Fruit fly (Drosophila melanogaster): Measurements from ENCODE around the gene CG9458.

The CG9458 gene

DNA sequence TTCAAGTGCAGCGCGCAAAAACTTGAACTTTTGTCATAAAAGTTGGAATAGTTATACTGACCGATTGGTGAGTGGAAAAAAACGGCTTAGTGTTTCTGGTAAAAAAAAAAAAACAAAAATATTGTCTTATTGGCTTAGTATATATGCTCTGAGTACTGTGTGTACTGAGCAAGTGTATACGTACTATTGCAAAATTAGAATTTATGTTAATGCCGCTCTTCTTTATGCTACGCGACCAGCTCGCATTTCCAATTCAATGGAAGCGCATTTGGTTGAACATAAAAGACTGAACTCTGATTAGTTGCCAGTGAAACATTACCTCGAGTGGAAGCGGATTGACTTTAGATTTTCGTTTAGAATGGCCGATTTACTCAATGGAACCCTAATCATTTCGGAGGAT, 7.2 kb downstream of the CG9458 start, which contains the start of gene CG8534:
TSS of gene CG8534 (plus strand) at position 301 of the 400 bp plus-strand sequence.
- TF ChIP-seq ttk (optimal IDR thresholded peaks at IDR 0.05) (no peak), h (optimal IDR thresholded peaks at IDR 0.05) (no peak), Myc (optimal IDR thresholded peaks at IDR 0.05) (no peak), Sin3A (optimal IDR thresholded peaks at IDR 0.05) (no peak), insv (optimal IDR thresholded peaks at IDR 0.05) (no peak), psq (optimal IDR thresholded peaks at IDR 0.05) (no peak)

DNA sequence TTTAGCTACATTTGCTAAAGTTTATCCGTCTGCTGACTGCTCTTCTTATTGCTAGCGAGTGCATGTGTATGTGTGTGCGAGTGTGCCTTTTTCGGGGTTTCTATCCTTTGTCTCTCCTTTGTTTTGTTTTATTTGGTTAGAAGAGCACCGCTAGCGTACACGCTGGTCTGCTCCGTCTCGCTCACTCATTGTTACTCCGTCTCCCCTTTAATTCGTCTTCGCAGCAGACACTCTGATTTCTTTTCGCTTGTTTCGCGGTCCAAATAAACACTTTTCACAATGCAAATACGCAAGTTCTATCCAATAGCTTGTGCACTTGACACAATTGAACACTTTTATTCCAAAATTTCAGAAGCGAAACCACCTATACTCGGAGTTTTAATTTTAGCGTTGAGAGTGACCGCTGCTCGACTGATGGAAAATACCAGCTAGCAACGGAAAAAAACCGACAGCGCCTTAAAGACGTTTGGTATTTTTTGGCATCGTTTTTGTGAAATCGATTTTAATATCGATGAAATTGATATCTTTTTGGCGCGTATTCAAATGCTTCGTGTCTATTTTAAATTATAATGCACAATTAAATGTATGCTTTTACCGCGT, 10.6 kb downstream of the CG9458 start, which contains the start of gene FBXO11:
TSS of gene FBXO11 (minus strand) at position 423 of the 600 bp plus-strand sequence.
- TF ChIP-seq Myc (optimal IDR thresholded peaks at IDR 0.05), result no peak
- TF ChIP-seq Sin3A (optimal IDR thresholded peaks at IDR 0.05), result no peak
- no peak for TF ChIP-seq ttk (optimal IDR thresholded peaks at IDR 0.05)
- no peak for TF ChIP-seq psq (optimal IDR thresholded peaks at IDR 0.05)
- no peak for TF ChIP-seq h (optimal IDR thresholded peaks at IDR 0.05)

DNA sequence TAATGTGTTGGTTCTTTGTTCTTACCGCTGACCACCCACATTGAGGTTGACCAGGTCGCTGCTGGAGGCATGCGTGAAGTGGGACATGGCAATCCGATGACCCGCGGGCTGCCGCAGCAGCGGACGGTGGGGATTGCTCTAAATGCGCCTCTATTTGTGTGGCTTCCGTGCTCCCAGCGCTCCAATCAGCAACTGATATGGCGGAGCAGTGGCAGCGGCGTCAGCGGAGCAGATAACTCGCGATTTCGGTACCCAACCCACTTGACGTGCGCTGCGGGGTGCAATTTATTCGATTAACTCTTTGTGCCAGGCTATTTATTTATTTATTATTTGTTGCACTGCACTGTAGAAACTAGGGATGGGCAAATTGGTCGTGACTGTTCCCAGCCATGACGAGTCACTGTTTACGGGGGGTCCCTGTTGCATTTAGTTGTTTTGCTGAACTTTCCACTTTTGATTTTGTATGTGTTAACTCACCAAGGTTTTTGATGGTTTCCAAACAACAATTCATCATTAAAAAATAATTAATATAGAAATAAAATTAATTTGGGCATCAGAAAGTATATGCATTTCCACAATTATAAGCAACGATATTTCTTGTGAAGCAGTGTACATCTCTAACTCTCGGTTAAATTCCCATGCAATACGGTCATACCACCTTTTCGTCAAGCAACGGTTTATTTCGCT, 18.9 kb downstream of the CG9458 start, which contains the start of the genes CG9467 and CG8526:
TSS of gene CG9467 (minus strand) at position 383 of the 687 bp plus-strand sequence.
TSS of gene CG8526 (plus strand) at position 637 of the 687 bp plus-strand sequence.
- TF ChIP-seq Myc (optimal IDR thresholded peaks at IDR 0.05), result no peak
- TF ChIP-seq h (optimal IDR thresholded peaks at IDR 0.05), result no peak
- no peak for TF ChIP-seq ttk (optimal IDR thresholded peaks at IDR 0.05)
- no peak for TF ChIP-seq Sin3A (optimal IDR thresholded peaks at IDR 0.05)
- no peak for TF ChIP-seq psq (optimal IDR thresholded peaks at IDR 0.05)
- TF ChIP-seq insv (optimal IDR thresholded peaks at IDR 0.05), result no peak

DNA sequence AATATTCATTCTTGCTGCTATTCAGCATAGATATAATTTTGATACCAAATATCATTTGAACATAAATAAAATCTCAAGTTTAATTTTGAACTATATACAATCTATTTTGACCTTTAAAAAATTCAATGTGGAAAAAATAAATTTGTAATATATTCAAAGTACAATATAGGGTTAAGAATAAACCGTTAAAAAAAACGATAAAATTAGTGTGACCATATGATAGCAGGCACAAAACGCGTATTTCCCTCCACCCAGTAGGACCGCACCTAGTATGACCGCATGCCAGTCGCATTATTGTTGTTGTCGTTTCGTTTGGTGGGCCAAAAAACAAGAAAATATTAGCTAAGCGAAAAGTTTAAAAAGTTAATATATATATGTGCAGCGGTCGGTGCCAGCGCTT, 26.7 kb downstream of the CG9458 start, which contains the start of gene CG8516:
TSS of gene CG8516 (plus strand) at position 278 of the 400 bp plus-strand sequence.
- TF ChIP-seq psq (optimal IDR thresholded peaks at IDR 0.05) (no peak), h (optimal IDR thresholded peaks at IDR 0.05) (no peak)

DNA sequence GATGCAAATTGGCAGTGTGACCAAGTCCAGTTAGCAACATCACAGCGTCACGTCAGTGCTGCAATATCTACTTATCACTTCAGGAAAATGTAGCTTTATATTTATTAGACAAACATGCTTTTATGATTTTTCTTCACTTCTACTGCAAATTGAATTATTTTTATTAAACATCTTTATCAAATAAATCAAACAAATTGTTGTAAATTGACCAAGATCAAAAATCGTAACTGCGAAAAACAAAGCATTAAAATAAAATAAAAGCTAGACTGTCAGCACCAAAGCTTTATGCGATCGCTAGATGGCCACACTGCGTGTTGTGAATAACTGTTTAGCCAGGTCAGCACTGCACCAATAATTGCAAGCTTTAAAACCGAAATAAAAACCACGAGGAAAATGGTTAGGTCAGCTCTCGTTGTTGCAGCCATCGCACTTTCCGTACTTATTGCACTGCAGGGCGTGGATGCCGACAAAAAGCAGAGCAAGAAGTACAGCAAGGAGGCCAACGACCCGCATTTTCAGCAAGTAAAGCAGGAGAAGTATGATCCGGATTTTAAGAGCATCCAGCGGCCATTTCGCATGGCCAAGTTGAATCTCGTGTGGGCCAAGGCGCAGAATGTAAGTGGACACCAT, 28.4 kb downstream of the CG9458 start, which contains the start of the genes CG12945 and CG8507:
TSS of gene CG12945 (minus strand) at position 45 of the 630 bp plus-strand sequence.
TSS of gene CG8507 (plus strand) at position 307 of the 630 bp plus-strand sequence.
- TF ChIP-seq psq (optimal IDR thresholded peaks at IDR 0.05), result no peak
- no peak for TF ChIP-seq h (optimal IDR thresholded peaks at IDR 0.05)
- no peak for TF ChIP-seq Myc (optimal IDR thresholded peaks at IDR 0.05)
- TF ChIP-seq ttk (optimal IDR thresholded peaks at IDR 0.05), result no peak
- no peak for TF ChIP-seq Sin3A (optimal IDR thresholded peaks at IDR 0.05)

DNA sequence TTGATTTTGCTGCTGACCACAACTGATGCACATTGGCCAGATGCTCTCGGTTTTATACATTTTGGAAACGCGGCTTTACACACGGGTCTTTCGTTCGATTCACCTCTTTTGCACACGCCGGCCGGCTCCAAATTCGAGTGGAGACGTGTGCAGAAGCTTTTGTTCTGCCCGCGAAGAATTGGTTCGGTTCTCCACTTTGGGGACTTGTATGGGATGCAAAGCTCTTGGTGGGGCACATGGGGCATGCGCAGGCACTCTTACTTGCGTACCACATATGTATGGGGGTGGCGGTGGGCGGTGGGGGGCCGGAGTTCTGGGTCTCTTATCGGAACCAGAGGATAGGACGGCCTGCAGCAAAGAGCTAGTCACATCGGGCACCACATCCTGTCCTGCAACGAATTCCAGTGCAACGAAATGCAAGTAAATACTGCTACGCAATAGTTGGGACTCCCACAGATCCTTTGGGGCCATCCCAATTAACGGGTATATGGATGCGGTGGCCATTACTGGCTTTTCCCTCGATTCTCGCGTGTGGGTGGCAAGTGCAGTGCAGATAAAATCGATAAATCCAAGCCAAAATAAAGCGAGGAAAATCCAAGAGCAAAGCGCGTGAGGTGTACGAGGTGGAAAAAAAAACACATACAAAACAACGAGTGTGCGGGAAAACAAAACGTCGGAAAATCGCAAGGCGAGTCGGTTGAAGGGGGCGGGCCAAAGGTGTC, 35.2 kb downstream of the CG9458 start, which contains the start of the genes MtnA and CG8500:
TSS of gene MtnA (minus strand) at position 30 of the 722 bp plus-strand sequence.
TSS of gene CG8500 (plus strand) at position 313 of the 722 bp plus-strand sequence.
- TF ChIP-seq insv (optimal IDR thresholded peaks at IDR 0.05), result no peak
- TF ChIP-seq psq (optimal IDR thresholded peaks at IDR 0.05), result no peak
- no peak for TF ChIP-seq h (optimal IDR thresholded peaks at IDR 0.05)
- no peak for TF ChIP-seq Myc (optimal IDR thresholded peaks at IDR 0.05)
- no peak for TF ChIP-seq ttk (optimal IDR thresholded peaks at IDR 0.05)
- no peak for TF ChIP-seq Sin3A (optimal IDR thresholded peaks at IDR 0.05)

DNA sequence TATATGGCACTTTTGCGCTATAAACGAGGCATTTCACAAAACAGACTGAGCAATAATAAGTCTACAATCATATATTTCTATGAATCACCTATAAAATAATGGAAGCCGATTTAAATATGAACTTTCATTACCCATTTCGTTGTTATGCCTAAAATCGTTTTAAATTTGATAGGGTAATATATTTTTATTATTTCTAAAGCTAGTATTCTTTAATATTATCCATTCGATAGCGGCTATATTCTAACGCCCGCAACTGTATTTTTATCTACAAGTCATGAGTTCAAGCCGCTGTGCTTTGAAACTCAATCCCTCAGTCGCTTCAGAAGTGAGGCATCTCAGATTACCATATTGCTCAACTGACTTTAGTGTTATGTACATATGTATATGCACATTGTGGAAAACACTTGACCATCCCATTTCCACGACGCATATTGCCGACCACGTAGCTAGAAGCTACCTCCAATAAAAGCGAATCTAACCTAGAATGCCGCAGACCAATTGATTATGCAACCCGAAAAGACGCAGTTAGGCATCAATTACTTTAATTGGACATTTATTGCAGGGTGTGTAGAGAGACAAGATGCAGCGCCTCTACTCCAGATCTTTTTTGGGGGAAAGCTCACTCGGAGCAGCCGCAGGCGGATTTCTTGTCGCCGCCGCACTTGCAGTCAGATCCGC, 36.3 kb downstream of the CG9458 start:
- no peak for TF ChIP-seq insv (optimal IDR thresholded peaks at IDR 0.05)
- TF ChIP-seq h (optimal IDR thresholded peaks at IDR 0.05), result no peak
- no peak for TF ChIP-seq Myc (optimal IDR thresholded peaks at IDR 0.05)
- no peak for TF ChIP-seq psq (optimal IDR thresholded peaks at IDR 0.05)
- TF ChIP-seq Sin3A (optimal IDR thresholded peaks at IDR 0.05), result no peak
- no peak for TF ChIP-seq ttk (optimal IDR thresholded peaks at IDR 0.05)

DNA sequence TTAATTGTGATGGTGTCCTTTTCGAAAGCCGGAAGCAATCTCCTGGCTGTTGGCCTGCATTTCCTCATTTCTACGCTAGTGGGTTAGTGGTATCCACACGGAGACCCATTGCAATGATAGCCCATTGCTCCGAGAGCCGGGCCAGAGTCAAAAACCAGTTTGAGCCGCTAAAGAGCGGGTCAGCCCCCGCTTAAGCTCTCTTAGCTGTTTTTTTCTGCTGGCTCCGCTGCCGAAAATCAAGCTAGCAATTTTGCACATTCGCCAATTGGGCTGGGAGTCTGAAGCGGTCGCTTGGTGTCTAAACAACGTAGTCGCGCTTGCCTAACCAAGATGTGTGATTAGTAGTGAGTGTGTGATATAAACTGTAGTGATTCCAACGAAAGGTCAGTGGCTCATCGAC, 39.9 kb downstream of the CG9458 start, which contains the start of gene CG12947:
TSS of gene CG12947 (plus strand) at position 301 of the 400 bp plus-strand sequence.
- TF ChIP-seq Sin3A (optimal IDR thresholded peaks at IDR 0.05) (no peak), insv (optimal IDR thresholded peaks at IDR 0.05) (no peak)

DNA sequence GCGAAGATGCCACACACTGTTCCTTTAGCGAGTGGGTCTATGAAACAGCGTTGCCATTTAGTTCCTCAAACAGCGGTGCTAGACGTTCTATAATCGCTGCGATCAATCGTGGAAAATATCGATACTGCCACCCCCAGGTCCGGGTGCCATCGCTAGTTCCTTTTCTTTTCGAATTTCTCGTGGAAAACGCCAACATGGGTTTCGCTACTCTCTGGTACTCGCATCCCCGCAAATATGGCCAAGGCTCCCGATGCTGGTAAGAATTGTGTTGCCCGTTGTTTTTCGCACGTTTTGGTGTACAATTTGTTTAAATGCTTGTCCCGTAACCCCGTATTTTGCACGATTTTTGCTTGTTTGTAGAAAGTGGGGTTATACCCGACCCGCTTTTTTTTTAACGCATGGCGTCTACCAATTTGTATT, 41.7 kb downstream of the CG9458 start, which contains the start of gene RpS29:
TSS of gene RpS29 (plus strand) at position 102 of the 420 bp plus-strand sequence.
- no peak for TF ChIP-seq h (optimal IDR thresholded peaks at IDR 0.05)
- TF ChIP-seq insv (optimal IDR thresholded peaks at IDR 0.05), result no peak
- TF ChIP-seq ttk (optimal IDR thresholded peaks at IDR 0.05), result no peak
- TF ChIP-seq Myc (optimal IDR thresholded peaks at IDR 0.05), result no peak
- no peak for TF ChIP-seq Sin3A (optimal IDR thresholded peaks at IDR 0.05)
- no peak for TF ChIP-seq psq (optimal IDR thresholded peaks at IDR 0.05)

DNA sequence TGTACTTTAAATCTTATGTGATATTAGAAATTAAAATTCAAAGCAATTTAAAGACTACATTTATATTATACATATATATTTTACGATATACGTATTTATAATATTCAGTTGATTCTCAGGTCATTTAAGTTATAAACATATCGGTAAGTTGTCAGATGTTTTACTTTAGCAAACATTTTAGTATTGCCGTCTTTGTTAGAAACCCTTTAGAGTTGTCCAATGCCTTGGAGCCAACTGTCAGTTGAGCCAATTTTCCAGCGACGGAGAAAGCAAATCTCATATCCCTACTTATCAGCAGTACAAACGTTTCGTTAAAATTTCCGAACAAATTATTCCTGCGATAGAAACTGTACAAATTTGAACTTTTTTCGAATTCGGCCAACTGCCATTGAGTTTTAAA, 44.9 kb downstream of the CG9458 start, which contains the start of gene topi:
TSS of gene topi (plus strand) at position 301 of the 400 bp plus-strand sequence.
- no peak for TF ChIP-seq Sin3A (optimal IDR thresholded peaks at IDR 0.05)
- TF ChIP-seq h (optimal IDR thresholded peaks at IDR 0.05), result no peak
- no peak for TF ChIP-seq ttk (optimal IDR thresholded peaks at IDR 0.05)
- TF ChIP-seq insv (optimal IDR thresholded peaks at IDR 0.05), result no peak

DNA sequence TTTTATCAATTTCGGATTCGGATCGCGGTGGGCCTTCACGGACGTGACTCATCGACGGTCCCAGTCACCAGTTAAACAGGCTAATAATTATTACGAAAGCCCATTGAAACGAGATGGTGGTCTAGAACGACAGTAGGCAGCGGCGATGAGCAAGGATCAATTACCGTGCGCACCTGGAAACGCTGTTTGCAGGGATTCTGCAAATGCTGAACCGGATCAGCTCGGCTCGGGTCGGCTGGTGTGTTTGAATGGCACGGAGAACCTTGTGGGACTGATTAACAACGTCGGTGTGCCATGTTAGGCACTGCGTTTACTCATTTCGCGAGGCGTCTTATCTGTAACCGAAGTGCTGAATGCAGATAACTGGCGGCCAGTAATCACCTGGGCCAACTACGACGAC, 45.5 kb downstream of the CG9458 start, which contains the start of gene Whamy:
TSS of gene Whamy (minus strand) at position 273 of the 400 bp plus-strand sequence.
- TF ChIP-seq insv (optimal IDR thresholded peaks at IDR 0.05), result no peak
- no peak for TF ChIP-seq ttk (optimal IDR thresholded peaks at IDR 0.05)
- TF ChIP-seq Sin3A (optimal IDR thresholded peaks at IDR 0.05), result no peak
- TF ChIP-seq h (optimal IDR thresholded peaks at IDR 0.05), result no peak
- no peak for TF ChIP-seq psq (optimal IDR thresholded peaks at IDR 0.05)
- no peak for TF ChIP-seq Myc (optimal IDR thresholded peaks at IDR 0.05)

Data from Kc167 (cell line).